Worm (Caenorhabditis elegans): Measurements from ENCODE around the gene tps-2.

The tps-2 gene

DNA sequence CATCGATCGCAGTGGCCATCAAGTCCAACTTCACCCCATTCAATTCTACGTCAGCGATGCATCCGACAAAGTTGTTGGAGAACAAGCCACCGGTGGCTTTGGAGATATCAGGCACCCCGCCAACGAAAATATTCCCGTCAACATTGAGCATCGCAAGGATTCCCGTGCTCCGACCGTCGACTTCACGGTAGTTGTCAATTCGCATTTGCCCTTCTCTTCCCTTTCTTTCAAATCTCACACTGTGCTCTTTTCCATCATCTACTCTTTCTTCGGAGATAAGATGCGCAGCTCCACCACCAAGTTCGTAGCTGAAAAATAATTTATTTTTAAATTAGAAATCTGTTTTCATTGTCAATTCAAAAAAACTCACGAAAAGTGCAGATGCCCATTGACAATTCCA lies 46.8 kb downstream of the tps-2 start:
- no peak for TF ChIP-seq nhr-77 (tag; optimal IDR thresholded peaks at IDR 0.05)
- TF ChIP-seq nhr-6 (tag; optimal IDR thresholded peaks at IDR 0.05) = no peak
- TF ChIP-seq nhr-11 (tag; optimal IDR thresholded peaks at IDR 0.05) = no peak
- TF ChIP-seq blmp-1 (tag; optimal IDR thresholded peaks at IDR 0.05; ENCODE audit: insufficient read depth) = no peak
- no peak for TF ChIP-seq ztf-4 (tag; optimal IDR thresholded peaks at IDR 0.05)
- TF ChIP-seq nhr-10 (tag; optimal IDR thresholded peaks at IDR 0.05) = no peak
- TF ChIP-seq ceh-16 (tag; optimal IDR thresholded peaks at IDR 0.05) = no peak
- TF ChIP-seq F13H6.1 (tag; optimal IDR thresholded peaks at IDR 0.05) = no peak
- no peak for TF ChIP-seq dmd-4 (tag; optimal IDR thresholded peaks at IDR 0.05)
- TF ChIP-seq lin-13 (GFP tag; optimal IDR thresholded peaks at IDR 0.05) = no peak
- no peak for TF ChIP-seq skn-1 (tag; optimal IDR thresholded peaks at IDR 0.05)
- TF ChIP-seq unc-62 (GFP tag; optimal IDR thresholded peaks at IDR 0.05) = no peak
- no peak for TF ChIP-seq ceh-82 (tag; optimal IDR thresholded peaks at IDR 0.05)
- no peak for TF ChIP-seq nhr-25 (tag; optimal IDR thresholded peaks at IDR 0.05)
- TF ChIP-seq ama-1 (optimal IDR thresholded peaks at IDR 0.05) = no peak
- TF ChIP-seq unc-39 (tag; optimal IDR thresholded peaks at IDR 0.05) = no peak
- no peak for TF ChIP-seq alr-1 (tag; optimal IDR thresholded peaks at IDR 0.05)
- TF ChIP-seq sem-4 (tag; optimal IDR thresholded peaks at IDR 0.05) = no peak
